Worm (Caenorhabditis elegans) whole organism, young adult: ENCODE results near the gene egl-4.

Experiments
- B0019.2 ChIP-seq: fragments of 200-800 bp; sonication (Bioruptor generic); conservative IDR thresholded peaks from 2 replicates; pipeline ENCODE4 v1.3.6; 2022; ENCODE audit warnings: missing genetic modification reagents, missing genetic modification characterization, missing compliant biosample characterization
- B0336.3 ChIP-seq: fragments of 200-800 bp; sonication (Bioruptor generic); IDR thresholded peaks from 2 replicates; pipeline ENCODE4 v1.3.6; 2022; ENCODE audit warnings: missing genetic modification characterization, missing compliant biosample characterization
- F23B12.7 ChIP-seq: sonication (generic microtip); optimal IDR thresholded peaks from 2 replicates; lab custom pipeline; 2017; ENCODE audit warnings: missing genetic modification characterization, mild to moderate bottlenecking, missing compliant biosample characterization, antibody characterized with exemption, moderate library complexity; ENCODE audit not compliant: insufficient read depth
- F37B4.10 ChIP-seq: fragments of 200-800 bp; sonication (Bioruptor generic); IDR thresholded peaks from 2 replicates; pipeline ENCODE4 v1.3.6; 2022; ENCODE audit warnings: missing genetic modification characterization, missing compliant biosample characterization
- F49E8.2 ChIP-seq: sonication (generic microtip); optimal IDR thresholded peaks from 3 replicates; lab custom pipeline; 2017; ENCODE audit warnings: missing genetic modification characterization, mild to moderate bottlenecking, missing compliant biosample characterization, antibody characterized with exemption, moderate library complexity; ENCODE audit not compliant: insufficient read depth
- Y56A3A.18 ChIP-seq: fragments of 200-800 bp; sonication (Bioruptor generic); IDR thresholded peaks from 2 replicates; pipeline ENCODE4 v1.3.6; 2022; ENCODE audit warnings: missing genetic modification reagents, missing genetic modification characterization, missing compliant biosample characterization
- ama-1 ChIP-seq, 3 experiments: fragments of 150-350 bp in 1 of 3; sonication (generic microtip) in 2 of 3; optimal IDR thresholded peaks; 2 replicates each; lab custom pipeline; 2014 to 2018; ENCODE audit warnings: missing biosample characterization in 2 of 3, missing genetic modification characterization in 2 of 3, missing genetic modification reagents in 2 of 3
- attf-5 ChIP-seq: fragments of 200-800 bp; sonication (Bioruptor generic); optimal IDR thresholded peaks from 2 replicates; lab custom pipeline; 2018; ENCODE audit warnings: mild to moderate bottlenecking, missing genetic modification characterization, missing compliant biosample characterization
- ccch-3 ChIP-seq: fragments of 200-800 bp; sonication (Bioruptor generic); optimal IDR thresholded peaks from 2 replicates; lab custom pipeline; 2018; ENCODE audit warnings: mild to moderate bottlenecking, missing genetic modification characterization, missing compliant biosample characterization
- ceh-100 ChIP-seq: fragments of 200-800 bp; sonication (Bioruptor generic); IDR thresholded peaks from 2 replicates; pipeline ENCODE4 v1.3.6; 2022; ENCODE audit warnings: missing genetic modification reagents, missing genetic modification characterization, missing compliant biosample characterization
- ceh-27 ChIP-seq: fragments of 200-800 bp; sonication (Bioruptor generic); optimal IDR thresholded peaks from 2 replicates; lab custom pipeline; 2018; ENCODE audit warnings: mild to moderate bottlenecking, missing genetic modification characterization, moderate library complexity, missing compliant biosample characterization
- ceh-91 ChIP-seq: fragments of 200-800 bp; sonication (Bioruptor generic); IDR thresholded peaks from 2 replicates; pipeline ENCODE4 v1.3.6; 2022; ENCODE audit warnings: missing genetic modification reagents, missing genetic modification characterization, missing compliant biosample characterization
- efl-1 ChIP-seq: fragments of 150-350 bp; optimal IDR thresholded peaks from 2 replicates; lab custom pipeline; 2014; ENCODE audit warnings: missing biosample characterization, missing genetic modification reagents, missing genetic modification characterization
- egrh-3 ChIP-seq: fragments of 200-800 bp; sonication (Bioruptor generic); IDR thresholded peaks from 2 replicates; pipeline ENCODE4 v1.3.6; 2022; ENCODE audit warnings: missing genetic modification reagents, missing genetic modification characterization, missing compliant biosample characterization
- ets-4 ChIP-seq: fragments of 200-800 bp; sonication (Bioruptor generic); optimal IDR thresholded peaks from 2 replicates; lab custom pipeline; 2018; ENCODE audit warnings: mild to moderate bottlenecking, missing genetic modification characterization, missing compliant biosample characterization
- fkh-3 ChIP-seq: sonication (generic microtip); optimal IDR thresholded peaks from 2 replicates; lab custom pipeline; 2016; ENCODE audit warnings: mild to moderate bottlenecking, missing genetic modification characterization, missing compliant biosample characterization
- hlh-12 ChIP-seq: sonication (generic microtip); optimal IDR thresholded peaks from 2 replicates; lab custom pipeline; 2016; ENCODE audit warnings: missing genetic modification characterization, missing compliant biosample characterization
- hlh-26 ChIP-seq: fragments of 200-800 bp; sonication (Bioruptor generic); conservative IDR thresholded peaks from 2 replicates; pipeline ENCODE4 v1.3.6; 2022; ENCODE audit warnings: missing genetic modification reagents, missing genetic modification characterization, missing compliant biosample characterization
- hmg-1.2 ChIP-seq: fragments of 200-800 bp; sonication (Bioruptor generic); IDR thresholded peaks from 2 replicates; pipeline ENCODE4 v1.3.6; 2022; ENCODE audit warnings: missing genetic modification reagents, missing genetic modification characterization, missing compliant biosample characterization
- let-607 ChIP-seq, 2 experiments: fragments of 200-800 bp in 1 of 2; sonication (Bioruptor generic) in 1 of 2; sonication (generic microtip) in 1 of 2; optimal IDR thresholded peaks; 2 replicates each; lab custom pipeline; 2016 to 2018; ENCODE audit warnings: mild to moderate bottlenecking in 2 of 2, missing compliant biosample characterization in 2 of 2, missing genetic modification characterization in 2 of 2, moderate library complexity in 2 of 2, missing genotype in 1 of 2
- lin-40 ChIP-seq: sonication (generic microtip); optimal IDR thresholded peaks from 2 replicates; lab custom pipeline; 2016; ENCODE audit warnings: missing genetic modification characterization, mild to moderate bottlenecking, missing compliant biosample characterization, missing genotype, missing genetic modification reagents
- lir-1 ChIP-seq: fragments of 200-800 bp; sonication (Bioruptor generic); conservative IDR thresholded peaks from 2 replicates; pipeline ENCODE4 v1.3.6; 2022; ENCODE audit warnings: missing genetic modification reagents, missing genetic modification characterization, missing compliant biosample characterization
- madf-6 ChIP-seq: fragments of 200-800 bp; sonication (Bioruptor generic); IDR thresholded peaks from 2 replicates; pipeline ENCODE4 v1.3.6; 2022; ENCODE audit warnings: missing genetic modification reagents, missing genetic modification characterization, missing compliant biosample characterization
- mcd-1 ChIP-seq: fragments of 200-800 bp; sonication (Bioruptor generic); IDR thresholded peaks from 2 replicates; pipeline ENCODE4 v1.3.6; 2022; ENCODE audit warnings: missing genetic modification reagents, missing genetic modification characterization, missing compliant biosample characterization
- nhr-120 ChIP-seq: fragments of 200-800 bp; sonication (Bioruptor generic); IDR thresholded peaks from 2 replicates; pipeline ENCODE4 v1.3.6; 2022; ENCODE audit warnings: missing genetic modification characterization, missing compliant biosample characterization
- nhr-80 ChIP-seq: sonication (generic microtip); optimal IDR thresholded peaks from 2 replicates; lab custom pipeline; 2016; ENCODE audit warnings: missing genetic modification characterization, missing compliant biosample characterization
- pbrm-1 ChIP-seq: fragments of 200-800 bp; sonication (Bioruptor generic); IDR thresholded peaks from 2 replicates; pipeline ENCODE4 v1.3.6; 2022; ENCODE audit warnings: missing genetic modification reagents, missing genetic modification characterization, missing compliant biosample characterization
- rec-8 ChIP-seq, 2 experiments: sonication (generic microtip); optimal IDR thresholded peaks; 2 replicates each; lab custom pipeline; 2016; ENCODE audit warnings: mild to moderate bottlenecking in 2 of 2, missing genetic modification characterization in 2 of 2, missing genetic modification reagents in 2 of 2, missing genotype in 2 of 2, missing biosample characterization in 1 of 2, missing compliant biosample characterization in 1 of 2, moderate library complexity in 1 of 2
- sdz-38 ChIP-seq: sonication (generic microtip); optimal IDR thresholded peaks from 2 replicates; lab custom pipeline; 2016; ENCODE audit warnings: missing genotype, missing genetic modification characterization, missing compliant biosample characterization
- snpc-3.4 ChIP-seq: sonication (generic microtip); optimal IDR thresholded peaks from 2 replicates; lab custom pipeline; 2017; ENCODE audit warnings: missing genetic modification characterization, mild to moderate bottlenecking, missing compliant biosample characterization, antibody characterized with exemption, moderate library complexity, missing genotype, missing genetic modification reagents
- tbp1 ChIP-seq: fragments of 200-800 bp; sonication (Bioruptor generic); optimal IDR thresholded peaks from 2 replicates; lab custom pipeline; 2018; ENCODE audit warnings: mild to moderate bottlenecking, missing genetic modification characterization, missing compliant biosample characterization
- ztf-18 ChIP-seq: sonication (generic microtip); optimal IDR thresholded peaks from 2 replicates; lab custom pipeline; 2016; ENCODE audit warnings: missing genotype, mild to moderate bottlenecking, missing genetic modification characterization, missing compliant biosample characterization
- ztf-25 ChIP-seq: fragments of 200-800 bp; sonication (Bioruptor generic); IDR thresholded peaks from 2 replicates; pipeline ENCODE4 v1.3.6; 2022; ENCODE audit warnings: missing genetic modification reagents, missing genetic modification characterization, missing compliant biosample characterization
- ztf-6 ChIP-seq: fragments of 200-800 bp; sonication (Bioruptor generic); IDR thresholded peaks from 2 replicates; pipeline ENCODE4 v1.3.6; 2022; ENCODE audit warnings: missing genetic modification reagents, missing genetic modification characterization, missing compliant biosample characterization

egl-4 gene

ce11 chrIV:1837134-1837533, 10.7 kb upstream of the egl-4 start (continued):
- TF ChIP-seq sdz-38 = no peak
- no peak for TF ChIP-seq efl-1 (GFP tag; lab: Kevin White, UChicago)
- TF ChIP-seq hmg-1.2 = peak; percentile 71; the same call in 1 of the 2 replicates
- peak; percentile 7 for TF ChIP-seq tbp1
- TF ChIP-seq egrh-3 (GFP tag; lab: Robert Waterston, UW) = no peak
- TF ChIP-seq B0019.2 (GFP tag; lab: Robert Waterston, UW) = no peak
- TF ChIP-seq ceh-27 (GFP tag; lab: Kevin White, UChicago) = no peak
- TF ChIP-seq snpc-3.4 (tag; lab: Kevin White, UChicago) = no peak
- TF ChIP-seq lin-40 (tag; lab: Kevin White, UChicago) = peak; percentile 5
- no peak for TF ChIP-seq ets-4 (GFP tag; lab: Kevin White, UChicago)
- TF ChIP-seq hlh-12 = no peak
- no peak for TF ChIP-seq ztf-6
- TF ChIP-seq ceh-100 (GFP tag; lab: Robert Waterston, UW) = no peak
- TF ChIP-seq fkh-3 (tag; lab: Kevin White, UChicago) = no peak
- TF ChIP-seq, all 124 proteins: peak for 7

ce11 chrIV:1838583-1838982, 9.3 kb upstream of the egl-4 start:
- peak; percentile 89 for TF ChIP-seq hmg-1.2
- 0 out of 2 replicates have a peak, but pooled peaks have one; percentile 19 for TF ChIP-seq mcd-1 (GFP tag; lab: Robert Waterston, UW)
- no peak for TF ChIP-seq F23B12.7 (tag; lab: Kevin White, UChicago)

DNA sequence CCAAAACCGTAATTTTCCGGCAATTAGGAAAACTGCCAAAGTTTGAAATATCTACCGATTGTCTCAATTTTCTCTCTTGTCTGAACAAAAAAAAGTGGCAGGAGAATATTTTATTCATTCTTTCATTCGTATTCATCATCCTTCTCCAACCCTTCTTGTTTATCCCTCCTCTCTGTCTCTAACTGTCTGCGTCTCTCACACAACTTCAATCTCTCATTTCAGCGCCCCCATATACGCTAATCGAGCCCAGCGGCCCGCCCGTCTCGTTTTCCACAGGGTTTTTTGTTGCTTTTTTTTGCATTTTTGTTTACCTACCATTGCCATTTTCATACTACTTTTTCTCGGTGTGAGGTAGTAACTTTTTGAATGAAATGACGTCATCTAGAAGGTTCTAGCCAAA, 5.6 kb upstream of the egl-4 start:
- peak; percentile 86 for TF ChIP-seq hmg-1.2
- TF ChIP-seq F49E8.2 (tag; lab: Kevin White, UChicago) = no peak

DNA sequence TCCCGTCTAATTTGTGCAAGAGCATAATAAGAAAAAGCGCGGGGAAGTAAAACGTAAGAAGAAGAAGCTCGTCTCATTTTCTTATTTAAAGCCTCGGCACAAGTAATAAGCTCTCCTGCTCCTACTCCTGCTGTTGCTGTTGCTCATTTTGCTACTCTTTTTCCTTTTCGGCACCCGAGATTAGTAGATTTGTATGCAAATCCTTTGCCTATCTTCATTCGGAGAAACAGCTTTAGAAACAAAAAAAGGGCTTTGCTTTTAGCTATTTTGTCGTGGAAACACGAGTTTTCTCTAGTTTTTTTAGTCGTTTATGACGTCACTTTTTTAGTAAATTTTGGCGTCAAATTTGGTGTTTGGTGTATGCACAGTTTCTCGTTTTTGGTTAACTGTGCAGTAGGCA, 4.3 kb upstream of the egl-4 start:
- TF ChIP-seq F37B4.10 (GFP tag; lab: Robert Waterston, UW) (no peak), nhr-80 (tag; lab: Kevin White, UChicago) (no peak), ztf-18 (no peak), let-607 (tag; optimal IDR thresholded peaks at IDR 0.05; lab: Kevin White, UChicago) (no peak), ceh-91 (GFP tag; lab: Robert Waterston, UW) (no peak), rec-8 (tag; optimal IDR thresholded peaks at IDR 0.05; lab: Kevin White, UChicago) (no peak), attf-5 (GFP tag; lab: Kevin White, UChicago) (no peak), snpc-3.4 (tag; lab: Kevin White, UChicago) (no peak), madf-6 (GFP tag; lab: Robert Waterston, UW) (no peak), lir-1 (GFP tag; lab: Robert Waterston, UW) (no peak), mcd-1 (GFP tag; lab: Robert Waterston, UW) (no peak), ccch-3 (GFP tag; lab: Kevin White, UChicago) (no peak), ztf-25 (GFP tag; lab: Robert Waterston, UW) (no peak), Y56A3A.18 (GFP tag; lab: Robert Waterston, UW) (no peak), tbp1 (no peak), nhr-120 (no peak), ama-1 (optimal IDR thresholded peaks at IDR 0.05; lab: Kevin White, UChicago) (no peak), ama-1 (GFP tag; optimal IDR thresholded peaks at IDR 0.05; lab: Kevin White, UChicago) (no peak), B0336.3 (no peak), pbrm-1 (GFP tag; lab: Robert Waterston, UW) (no peak), hlh-26 (no peak)
- TF ChIP-seq, all 124 proteins: peak for 0
